Worm (Caenorhabditis elegans) whole organism, young adult: ENCODE results near the gene F41C3.11.

Experiments used
- T26A5.8 ChIP-seq: sonication (generic microtip); optimal IDR thresholded peaks from 2 replicates; lab custom pipeline; 2016; ENCODE audit warnings: missing genetic modification characterization, missing compliant biosample characterization
- Y67H2A.10 ChIP-seq: fragments of 200-800 bp; sonication (Bioruptor generic); conservative IDR thresholded peaks from 2 replicates; pipeline ENCODE4 v1.3.6; 2022; ENCODE audit warnings: missing genetic modification reagents, missing genetic modification characterization, missing compliant biosample characterization
- ama-1 ChIP-seq, 3 experiments: fragments of 150-350 bp in 1 of 3; sonication (generic microtip) in 2 of 3; optimal IDR thresholded peaks; 2 replicates each; lab custom pipeline; 2014 to 2018; ENCODE audit warnings: missing biosample characterization in 2 of 3, missing genetic modification characterization in 2 of 3, missing genetic modification reagents in 2 of 3
- atf-7 ChIP-seq: sonication (generic microtip); optimal IDR thresholded peaks from 2 replicates; lab custom pipeline; 2017; ENCODE audit warnings: mild to moderate bottlenecking, missing genetic modification characterization, missing compliant biosample characterization
- ets-4 ChIP-seq: fragments of 200-800 bp; sonication (Bioruptor generic); optimal IDR thresholded peaks from 2 replicates; lab custom pipeline; 2018; ENCODE audit warnings: mild to moderate bottlenecking, missing genetic modification characterization, missing compliant biosample characterization
- lin-26 ChIP-seq: fragments of 200-800 bp; sonication (Bioruptor generic); IDR thresholded peaks from 2 replicates; pipeline ENCODE4 v1.3.6; 2022; ENCODE audit warnings: missing genetic modification reagents, missing genetic modification characterization, missing compliant biosample characterization
- mel-28 ChIP-seq: sonication (generic microtip); optimal IDR thresholded peaks from 2 replicates; lab custom pipeline; 2016; ENCODE audit warnings: borderline replicate concordance, mild to moderate bottlenecking, missing genetic modification characterization, missing compliant biosample characterization
- pbrm-1 ChIP-seq: fragments of 200-800 bp; sonication (Bioruptor generic); IDR thresholded peaks from 2 replicates; pipeline ENCODE4 v1.3.6; 2022; ENCODE audit warnings: missing genetic modification reagents, missing genetic modification characterization, missing compliant biosample characterization
- rec-8 ChIP-seq, 2 experiments: sonication (generic microtip); optimal IDR thresholded peaks; 2 replicates each; lab custom pipeline; 2016; ENCODE audit warnings: mild to moderate bottlenecking in 2 of 2, missing genetic modification characterization in 2 of 2, missing genetic modification reagents in 2 of 2, missing genotype in 2 of 2, missing biosample characterization in 1 of 2, missing compliant biosample characterization in 1 of 2, moderate library complexity in 1 of 2
- rpc-1 ChIP-seq, 2 experiments: fragments of 150-350 bp in 1 of 2; sonication (generic microtip) in 1 of 2; optimal IDR thresholded peaks; 2 replicates each; lab custom pipeline; 2014 to 2018; ENCODE audit warnings: missing biosample characterization in 1 of 2, missing genetic modification characterization in 1 of 2, missing genetic modification reagents in 1 of 2, missing genotype in 1 of 2
- snpc-4 ChIP-seq, 5 experiments: fragments of 150-350 bp in 1 of 5; sonication (generic microtip) in 4 of 5; optimal IDR thresholded peaks; 2 replicates each; lab custom pipeline; 2014 to 2018; ENCODE audit warnings: missing genetic modification characterization in 5 of 5, missing biosample characterization in 3 of 5, antibody characterized with exemption in 2 of 5, mild to moderate bottlenecking in 2 of 5, missing compliant biosample characterization in 2 of 5, missing genotype in 2 of 5, moderate library complexity in 2 of 5, missing genetic modification reagents in 1 of 5
- zim-3 ChIP-seq: sonication (generic microtip); optimal IDR thresholded peaks from 2 replicates; lab custom pipeline; 2017; ENCODE audit warnings: mild to moderate bottlenecking, missing genetic modification characterization, moderate library complexity, missing compliant biosample characterization

DNA sequence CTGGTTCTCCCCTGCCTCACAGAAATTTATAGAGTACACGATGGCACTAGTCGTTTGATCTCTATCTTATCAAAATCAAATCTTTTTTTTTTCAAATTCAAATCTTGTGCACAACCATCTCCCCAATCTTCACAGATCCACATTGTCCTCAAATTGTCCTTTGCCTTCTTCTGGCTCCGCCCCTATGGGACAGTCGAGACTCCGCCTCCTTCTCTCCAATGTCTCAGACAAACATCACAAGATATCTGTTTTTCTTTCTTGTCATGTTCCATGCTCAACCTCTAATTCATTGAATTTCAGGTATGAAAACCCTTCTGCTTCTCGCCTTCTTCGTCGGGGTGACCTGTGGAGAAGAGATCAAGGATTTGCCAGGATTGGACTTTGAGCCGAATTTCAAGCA, 3.6 kb upstream of the F41C3.11 start, which contains the start of gene ctsa-1.1:
- TF ChIP-seq rpc-1 (optimal IDR thresholded peaks at IDR 0.05; lab: Kevin White, UChicago) (no peak), rpc-1 (tag; optimal IDR thresholded peaks at IDR 0.05; lab: Kevin White, UChicago) (no peak), ama-1 (optimal IDR thresholded peaks at IDR 0.05; lab: Kevin White, UChicago) (no peak), ama-1 (GFP tag; optimal IDR thresholded peaks at IDR 0.05; lab: Kevin White, UChicago) (no peak), T26A5.8 (tag; lab: Kevin White, UChicago) (no peak), Y67H2A.10 (no peak), lin-26 (GFP tag; lab: Robert Waterston, UW) (no peak), mel-28 (tag; lab: Kevin White, UChicago) (no peak), atf-7 (tag; lab: Kevin White, UChicago) (no peak), ets-4 (GFP tag; lab: Kevin White, UChicago) (no peak), pbrm-1 (no peak), zim-3 (tag; lab: Kevin White, UChicago) (no peak), snpc-4 (GFP tag; optimal IDR thresholded peaks at IDR 0.05; lab: Kevin White, UChicago) (no peak), snpc-4 (tag; optimal IDR thresholded peaks at IDR 0.05; lab: Kevin White, UChicago) (no peak), rec-8 (tag; optimal IDR thresholded peaks at IDR 0.05; lab: Kevin White, UChicago) (no peak)
